Fruit fly (Drosophila melanogaster) whole organism, prepupa: ENCODE data around the gene CG9512.

ENCODE experiments used
- Blimp-1 ChIP-seq: fragments of 200-800 bp; sonication (Bioruptor generic); optimal IDR thresholded peaks from 3 replicates; lab custom pipeline; 2017; ENCODE audit warnings: missing biosample characterization, missing genetic modification characterization, mild to moderate bottlenecking, moderate library complexity, missing genetic modification reagents
- CG10631 ChIP-seq: fragments of 200-800 bp; sonication (Bioruptor generic); optimal IDR thresholded peaks from 2 replicates; lab custom pipeline; 2016; ENCODE audit warnings: missing biosample characterization, missing genetic modification characterization
- CG11294 ChIP-seq: fragments of 200-800 bp; sonication (Bioruptor generic); IDR thresholded peaks from 2 replicates; pipeline ENCODE4 v1.3.6; 2022; ENCODE audit warnings: missing biosample characterization, missing genetic modification characterization
- CG15336 ChIP-seq: fragments of 200-800 bp; sonication (Bioruptor generic); IDR thresholded peaks from 2 replicates; pipeline ENCODE4 v1.3.6; 2022; ENCODE audit warnings: missing biosample characterization, missing genetic modification characterization
- CG1621 ChIP-seq: fragments of 200-800 bp; sonication (Bioruptor generic); optimal IDR thresholded peaks from 3 replicates; lab custom pipeline; 2018; ENCODE audit warnings: missing biosample characterization, mild to moderate bottlenecking, missing genetic modification characterization
- CG16779 ChIP-seq: fragments of 200-800 bp; sonication (Bioruptor generic); optimal IDR thresholded peaks from 3 replicates; lab custom pipeline; 2017; ENCODE audit warnings: missing biosample characterization, mild to moderate bottlenecking, missing genetic modification characterization
- CG3032 ChIP-seq: fragments of 200-800 bp; optimal IDR thresholded peaks from 2 replicates; lab custom pipeline; 2019; ENCODE audit warnings: missing biosample characterization, mild to moderate bottlenecking, missing genetic modification characterization, moderate library complexity
- CG31627 ChIP-seq: fragments of 200-800 bp; sonication (Bioruptor generic); optimal IDR thresholded peaks from 3 replicates; lab custom pipeline; 2016; ENCODE audit warnings: missing biosample characterization, missing genetic modification characterization
- CG32006 ChIP-seq: fragments of 200-800 bp; sonication (Bioruptor generic); optimal IDR thresholded peaks from 3 replicates; lab custom pipeline; 2017; ENCODE audit warnings: missing biosample characterization, mild to moderate bottlenecking, missing genetic modification characterization
- CG34406 ChIP-seq: fragments of 200-800 bp; sonication (Bioruptor generic); optimal IDR thresholded peaks from 3 replicates; lab custom pipeline; 2016; ENCODE audit warnings: missing biosample characterization, missing genetic modification characterization
- CG3919 ChIP-seq: fragments of 200-800 bp; sonication (Bioruptor generic); optimal IDR thresholded peaks from 3 replicates; lab custom pipeline; 2016; ENCODE audit warnings: missing biosample characterization, missing genetic modification characterization
- CG4318 ChIP-seq: fragments of 200-800 bp; sonication (Bioruptor generic); optimal IDR thresholded peaks from 3 replicates; lab custom pipeline; 2017; ENCODE audit warnings: missing biosample characterization, mild to moderate bottlenecking, missing genetic modification characterization
- CG6276 ChIP-seq: fragments of 200-800 bp; sonication (Bioruptor generic); optimal IDR thresholded peaks from 2 replicates; lab custom pipeline; 2017; ENCODE audit warnings: missing biosample characterization, mild to moderate bottlenecking, missing genetic modification characterization
- CG6792 ChIP-seq: fragments of 200-800 bp; sonication (Bioruptor generic); optimal IDR thresholded peaks from 3 replicates; lab custom pipeline; 2016; ENCODE audit warnings: missing biosample characterization, missing genetic modification characterization
- CG6854 ChIP-seq: fragments of 200-800 bp; sonication (Bioruptor generic); optimal IDR thresholded peaks from 2 replicates; lab custom pipeline; 2017; ENCODE audit warnings: missing biosample characterization, mild to moderate bottlenecking, missing genetic modification characterization
- CG7368 ChIP-seq: fragments of 200-800 bp; sonication (Bioruptor generic); optimal IDR thresholded peaks from 3 replicates; lab custom pipeline; 2016; ENCODE audit warnings: missing biosample characterization, missing genetic modification characterization
- CG8119 ChIP-seq: fragments of 200-800 bp; sonication (Bioruptor generic); IDR thresholded peaks from 3 replicates; pipeline ENCODE4 v1.3.6; 2022; ENCODE audit warnings: missing biosample characterization, missing genetic modification characterization
- CG8319 ChIP-seq: fragments of 200-800 bp; sonication (Bioruptor generic); optimal IDR thresholded peaks from 3 replicates; lab custom pipeline; 2016; ENCODE audit warnings: missing biosample characterization, missing genetic modification characterization
- CG9139 ChIP-seq: fragments of 200-800 bp; sonication (Bioruptor generic); optimal IDR thresholded peaks from 3 replicates; lab custom pipeline; 2017; ENCODE audit warnings: missing biosample characterization, mild to moderate bottlenecking, missing genetic modification characterization
- Eip78C ChIP-seq: fragments of 200-800 bp; sonication (Bioruptor generic); peaks from one replicate; lab custom pipeline; 2016; ENCODE audit warnings: missing biosample characterization, missing genetic modification characterization
- Eip93F ChIP-seq: fragments of 200-800 bp; sonication (Bioruptor generic); optimal IDR thresholded peaks from 2 replicates; lab custom pipeline; 2016; ENCODE audit warnings: missing biosample characterization, mild to moderate bottlenecking, missing genetic modification characterization
- Ets96B ChIP-seq: fragments of 200-800 bp; optimal IDR thresholded peaks from 2 replicates; lab custom pipeline; 2019; ENCODE audit warnings: missing biosample characterization, mild to moderate bottlenecking, missing genetic modification characterization, moderate library complexity
- Gug ChIP-seq: fragments of 200-800 bp; sonication (Bioruptor generic); IDR thresholded peaks from 2 replicates; pipeline ENCODE4 v1.3.6; 2022; ENCODE audit warnings: missing biosample characterization, missing genetic modification characterization
- Hr38 ChIP-seq: sonication (Bioruptor generic); optimal IDR thresholded peaks from 2 replicates; lab custom pipeline; 2016; ENCODE audit warnings: missing biosample characterization, missing genetic modification characterization
- Hr39 ChIP-seq: fragments of 200-800 bp; sonication (Bioruptor generic); optimal IDR thresholded peaks from 2 replicates; lab custom pipeline; 2016; ENCODE audit warnings: missing biosample characterization, missing genetic modification characterization
- Hr4 ChIP-seq: fragments of 200-800 bp; sonication (Bioruptor generic); optimal IDR thresholded peaks from 3 replicates; lab custom pipeline; 2016; ENCODE audit warnings: missing biosample characterization, missing genetic modification characterization
- Lpt ChIP-seq: fragments of 200-800 bp; sonication (Bioruptor generic); optimal IDR thresholded peaks from 3 replicates; lab custom pipeline; 2016; ENCODE audit warnings: missing biosample characterization, missing genetic modification characterization
- OdsH ChIP-seq: fragments of 200-800 bp; sonication (Bioruptor generic); optimal IDR thresholded peaks from 3 replicates; lab custom pipeline; 2016; ENCODE audit warnings: missing biosample characterization, missing genetic modification characterization
- Smox ChIP-seq: fragments of 200-800 bp; sonication (Bioruptor generic); optimal IDR thresholded peaks from 3 replicates; lab custom pipeline; 2016; ENCODE audit warnings: missing biosample characterization, missing genetic modification characterization
- Sox102F ChIP-seq: fragments of 200-800 bp; sonication (Bioruptor generic); optimal IDR thresholded peaks from 2 replicates; lab custom pipeline; 2016; ENCODE audit warnings: missing biosample characterization, mild to moderate bottlenecking, missing genetic modification characterization
- Sox14 ChIP-seq: fragments of 200-800 bp; sonication (Bioruptor generic); optimal IDR thresholded peaks from 3 replicates; lab custom pipeline; 2016; ENCODE audit warnings: missing biosample characterization, missing genetic modification characterization
- Sox15 ChIP-seq: fragments of 200-800 bp; sonication (Bioruptor generic); optimal IDR thresholded peaks from 3 replicates; lab custom pipeline; 2016; ENCODE audit warnings: missing biosample characterization, missing genetic modification characterization
- achi ChIP-seq: fragments of 200-800 bp; sonication (Bioruptor generic); optimal IDR thresholded peaks from 3 replicates; lab custom pipeline; 2016; ENCODE audit warnings: missing biosample characterization, missing genetic modification characterization
- acj6 ChIP-seq: fragments of 200-800 bp; sonication (Bioruptor generic); optimal IDR thresholded peaks from 3 replicates; lab custom pipeline; 2016; ENCODE audit warnings: missing biosample characterization, missing genetic modification characterization
- cyc ChIP-seq: fragments of 200-800 bp; sonication (Bioruptor generic); optimal IDR thresholded peaks from 3 replicates; lab custom pipeline; 2016; ENCODE audit warnings: missing biosample characterization, missing genetic modification characterization
- dac ChIP-seq: fragments of 200-800 bp; sonication (Bioruptor generic); optimal IDR thresholded peaks from 2 replicates; lab custom pipeline; 2017; ENCODE audit warnings: missing biosample characterization, mild to moderate bottlenecking, missing genetic modification characterization
- dsx ChIP-seq: fragments of 200-800 bp; optimal IDR thresholded peaks from 3 replicates; lab custom pipeline; 2019; ENCODE audit warnings: missing biosample characterization, mild to moderate bottlenecking, missing genetic modification characterization, moderate library complexity; ENCODE audit not compliant: poor library complexity, severe bottlenecking
- eg ChIP-seq: fragments of 200-800 bp; sonication (Bioruptor generic); IDR thresholded peaks from 3 replicates; pipeline ENCODE4 v1.3.6; 2022; ENCODE audit warnings: missing biosample characterization, missing genetic modification characterization
- fkh ChIP-seq: fragments of 200-800 bp; sonication (Bioruptor generic); optimal IDR thresholded peaks from 3 replicates; lab custom pipeline; 2017; ENCODE audit warnings: missing biosample characterization, mild to moderate bottlenecking, missing genetic modification characterization, moderate library complexity
- lz ChIP-seq: fragments of 200-800 bp; sonication (Bioruptor generic); optimal IDR thresholded peaks from 3 replicates; lab custom pipeline; 2016; ENCODE audit warnings: missing biosample characterization, missing genetic modification characterization
- spab ChIP-seq: fragments of 200-800 bp; sonication (Bioruptor generic); optimal IDR thresholded peaks from 2 replicates; lab custom pipeline; 2017; ENCODE audit warnings: missing biosample characterization, mild to moderate bottlenecking, missing genetic modification characterization, missing genetic modification reagents
- ss ChIP-seq, 2 experiments: fragments of 200-800 bp; sonication (Bioruptor generic); optimal IDR thresholded peaks; 2 replicates in 1 of 2; 3 replicates in 1 of 2; lab custom pipeline; 2017 to 2018; ENCODE audit warnings: mild to moderate bottlenecking in 2 of 2, missing biosample characterization in 2 of 2, missing genetic modification characterization in 2 of 2, moderate library complexity in 1 of 2
- topi ChIP-seq: fragments of 200-800 bp; sonication (Bioruptor generic); optimal IDR thresholded peaks from 3 replicates; lab custom pipeline; 2016; ENCODE audit warnings: missing biosample characterization, missing genetic modification characterization

CG9512 gene

dm6 chrX:14892303-14892702, 13.0 kb downstream of the CG9512 start (continued):
- TF ChIP-seq acj6 (peak; percentile 29), ss (GFP tag; optimal IDR thresholded peaks at IDR 0.05; lab: Kevin White, UChicago) (no peak), Smox (GFP tag; lab: Kevin White, UChicago) (peak; percentile 37), CG8319 (GFP tag; lab: Kevin White, UChicago) (peak; percentile 21), dsx (GFP tag; lab: Kevin White, UChicago) (no peak), CG11294 (GFP tag; lab: Robert Waterston, UW) (no peak), CG6792 (GFP tag; lab: Kevin White, UChicago) (peak; percentile 26), Hr38 (GFP tag; lab: Kevin White, UChicago) (no peak), CG8119 (GFP tag; lab: Robert Waterston, UW) (peak; percentile 62), Hr4 (GFP tag; lab: Kevin White, UChicago) (peak; percentile 1), cyc (GFP tag; lab: Kevin White, UChicago) (peak; percentile 31), CG16779 (tag; lab: Kevin White, UChicago) (no peak), CG7368 (GFP tag; lab: Kevin White, UChicago) (no peak), Sox102F (GFP tag; lab: Kevin White, UChicago) (no peak), CG3032 (no peak), CG9139 (GFP tag; lab: Kevin White, UChicago) (no peak), Blimp-1 (GFP tag; lab: Kevin White, UChicago) (no peak), CG34406 (GFP tag; lab: Kevin White, UChicago) (peak; percentile 22), achi (GFP tag; lab: Kevin White, UChicago) (peak; percentile 15), fkh (no peak), eg (peak; percentile 71), dac (GFP tag; lab: Kevin White, UChicago) (no peak), CG6276 (GFP tag; lab: Kevin White, UChicago) (peak; percentile 30), Ets96B (tag; lab: Kevin White, UChicago) (no peak)

- TF ChIP-seq cyc (GFP tag; lab: Kevin White, UChicago) (no peak), fkh (peak; percentile 25), Hr39 (GFP tag; lab: Kevin White, UChicago) (no peak), CG6854 (no peak)
- TF ChIP-seq, all 60 proteins: peak for 1
These were observed 19.8 kb downstream of the CG9512 start for dm6 chrX:14885554-14885953.

- TF ChIP-seq dsx (GFP tag; lab: Kevin White, UChicago) (no peak), CG8119 (GFP tag; lab: Robert Waterston, UW) (0 out of 3 replicates have a peak, but pooled peaks have one; percentile 30), Eip78C (GFP tag; lab: Kevin White, UChicago) (peak; percentile 65), dac (GFP tag; lab: Kevin White, UChicago) (peak; percentile 1), CG34406 (GFP tag; lab: Kevin White, UChicago) (peak; percentile 4), Hr4 (GFP tag; lab: Kevin White, UChicago) (peak; percentile 46), Sox15 (GFP tag; lab: Kevin White, UChicago) (no peak), OdsH (GFP tag; lab: Kevin White, UChicago) (peak; percentile 16), CG4318 (GFP tag; lab: Kevin White, UChicago) (peak; percentile 21), Lpt (GFP tag; lab: Kevin White, UChicago) (no peak), CG31627 (GFP tag; lab: Kevin White, UChicago) (no peak), CG32006 (GFP tag; lab: Kevin White, UChicago) (peak; percentile 67)
These were observed 21.4 kb downstream of the CG9512 start for dm6 chrX:14883993-14884392.

- TF ChIP-seq CG6276 (GFP tag; lab: Kevin White, UChicago) (peak; percentile 90), Sox14 (GFP tag; lab: Kevin White, UChicago) (peak; percentile 85), CG9139 (GFP tag; lab: Kevin White, UChicago) (no peak), dac (GFP tag; lab: Kevin White, UChicago) (peak; percentile 83), acj6 (peak; percentile 86), Gug (peak; percentile 83), dsx (GFP tag; lab: Kevin White, UChicago) (peak; percentile 82), CG1621 (tag; lab: Kevin White, UChicago) (no peak), CG3919 (GFP tag; lab: Kevin White, UChicago) (peak; percentile 89), CG8319 (GFP tag; lab: Kevin White, UChicago) (peak; percentile 86), CG15336 (GFP tag; lab: Robert Waterston, UW) (peak; percentile 93), topi (GFP tag; lab: Kevin White, UChicago) (peak; percentile 85), achi (GFP tag; lab: Kevin White, UChicago) (peak; percentile 84), CG10631 (GFP tag; lab: Kevin White, UChicago) (peak; percentile 84), lz (GFP tag; lab: Kevin White, UChicago) (peak; percentile 86), Eip93F (GFP tag; lab: Kevin White, UChicago) (peak; percentile 36), CG16779 (tag; lab: Kevin White, UChicago) (peak; percentile 52), CG7368 (GFP tag; lab: Kevin White, UChicago) (peak; percentile 79), spab (GFP tag; lab: Kevin White, UChicago) (peak; percentile 45), CG4318 (GFP tag; lab: Kevin White, UChicago) (peak; percentile 87)
These were observed 22.7 kb downstream of the CG9512 start, which contains the start of the genes CG45064 and CG45065 for dm6 chrX:14882536-14883118. CG45064 (minus strand) TSS chrX:14882586. CG45065 (minus strand) TSS chrX:14882586.
